Fruit fly (Drosophila melanogaster) whole organism, embryonic: ENCODE data around the gene Pebp1.
A peak's percentile ranks its signal among the peaks of the same experiment; 100 is the strongest.

Experiments used
- ATbp ChIP-seq: fragments of 200-800 bp; sonication (Bioruptor generic); optimal IDR thresholded peaks from 2 replicates; lab custom pipeline; 2017; ENCODE audit warnings: missing biosample characterization, mild to moderate bottlenecking, missing genetic modification characterization, missing genetic modification reagents
- Aef1 ChIP-seq: fragments of 200-800 bp; sonication (Bioruptor generic); IDR thresholded peaks from 3 replicates; pipeline ENCODE4 v1.3.6; 2022; ENCODE audit warnings: missing biosample characterization, missing genetic modification characterization
- CG11560 ChIP-seq: fragments of 200-800 bp; sonication (Bioruptor generic); IDR thresholded peaks from 3 replicates; pipeline ENCODE4 v1.3.6; 2022; ENCODE audit warnings: missing biosample characterization, missing genetic modification characterization
- CG12104 ChIP-seq: fragments of 200-800 bp; sonication (Bioruptor generic); optimal IDR thresholded peaks from 3 replicates; lab custom pipeline; 2016; ENCODE audit warnings: missing biosample characterization, missing genetic modification characterization
- CG12391 ChIP-seq: fragments of 200-800 bp; sonication (Bioruptor generic); optimal IDR thresholded peaks from 3 replicates; lab custom pipeline; 2018; ENCODE audit warnings: missing biosample characterization, mild to moderate bottlenecking, missing genetic modification characterization, moderate library complexity
- CG12942 ChIP-seq: fragments of 200-800 bp; sonication (Bioruptor generic); optimal IDR thresholded peaks from 3 replicates; lab custom pipeline; 2016; ENCODE audit warnings: missing biosample characterization, missing genetic modification characterization
- CG14014 ChIP-seq: fragments of 200-800 bp; sonication (Bioruptor generic); IDR thresholded peaks from 2 replicates; pipeline ENCODE4 v1.3.6; 2022; ENCODE audit warnings: missing biosample characterization, missing genetic modification characterization
- CG15696 ChIP-seq: fragments of 200-800 bp; sonication (Bioruptor generic); optimal IDR thresholded peaks from 2 replicates; lab custom pipeline; 2019; ENCODE audit warnings: missing biosample characterization, mild to moderate bottlenecking, missing genetic modification characterization, moderate library complexity
- CG17802 ChIP-seq: fragments of 200-800 bp; sonication (Bioruptor generic); optimal IDR thresholded peaks from 2 replicates; lab custom pipeline; 2018; ENCODE audit warnings: missing biosample characterization, mild to moderate bottlenecking, missing genetic modification characterization, moderate library complexity
- CG18262 ChIP-seq: fragments of 200-800 bp; optimal IDR thresholded peaks from 3 replicates; lab custom pipeline; 2019; ENCODE audit warnings: missing biosample characterization, mild to moderate bottlenecking, missing genetic modification characterization, moderate library complexity
- CG18599 ChIP-seq: fragments of 200-800 bp; sonication (Bioruptor generic); optimal IDR thresholded peaks from 3 replicates; lab custom pipeline; 2017; ENCODE audit warnings: missing biosample characterization, missing genetic modification characterization, mild to moderate bottlenecking, moderate library complexity, missing genetic modification reagents
- CG31224 ChIP-seq: fragments of 200-800 bp; sonication (Bioruptor generic); IDR thresholded peaks from 2 replicates; pipeline ENCODE4 v1.3.6; 2022; ENCODE audit warnings: missing biosample characterization, missing genetic modification characterization
- CG3281 ChIP-seq: fragments of 200-800 bp; sonication (Bioruptor generic); optimal IDR thresholded peaks from 3 replicates; lab custom pipeline; 2017; ENCODE audit warnings: missing biosample characterization, mild to moderate bottlenecking, missing genetic modification characterization
- CG3838 ChIP-seq: fragments of 200-800 bp; sonication (Bioruptor generic); optimal IDR thresholded peaks from 3 replicates; lab custom pipeline; 2016; ENCODE audit warnings: missing biosample characterization, missing genetic modification characterization
- CG3847 ChIP-seq: fragments of 200-800 bp; sonication (Bioruptor generic); IDR thresholded peaks from 2 replicates; pipeline ENCODE4 v1.3.6; 2022; ENCODE audit warnings: missing biosample characterization, missing genetic modification characterization
- CG4404 ChIP-seq: fragments of 200-800 bp; sonication (Bioruptor generic); IDR thresholded peaks from 2 replicates; pipeline ENCODE4 v1.3.6; 2022; ENCODE audit warnings: missing biosample characterization, missing genetic modification characterization
- CG4617 ChIP-seq: fragments of 200-800 bp; sonication (Bioruptor generic); optimal IDR thresholded peaks from 3 replicates; lab custom pipeline; 2016; ENCODE audit warnings: missing biosample characterization, missing genetic modification characterization, borderline replicate concordance
- CG6272 ChIP-seq: fragments of 200-800 bp; sonication (Bioruptor generic); IDR thresholded peaks from 2 replicates; pipeline ENCODE4 v1.3.6; 2022; ENCODE audit warnings: missing biosample characterization, missing genetic modification characterization
- CG6654 ChIP-seq: fragments of 200-800 bp; sonication (Bioruptor generic); optimal IDR thresholded peaks from 2 replicates; lab custom pipeline; 2017; ENCODE audit warnings: missing biosample characterization, mild to moderate bottlenecking, missing genetic modification characterization
- CG6813 ChIP-seq: fragments of 200-800 bp; sonication (Bioruptor generic); optimal IDR thresholded peaks from 2 replicates; lab custom pipeline; 2017; ENCODE audit warnings: missing biosample characterization, missing genetic modification characterization, mild to moderate bottlenecking, moderate library complexity, missing genetic modification reagents
- CG9817 ChIP-seq: fragments of 200-800 bp; sonication (Bioruptor generic); optimal IDR thresholded peaks from 2 replicates; lab custom pipeline; 2018; ENCODE audit warnings: missing biosample characterization, mild to moderate bottlenecking, missing genetic modification characterization, moderate library complexity
- Chrac-16 ChIP-seq: fragments of 200-800 bp; sonication (Bioruptor generic); optimal IDR thresholded peaks from 3 replicates; lab custom pipeline; 2016; ENCODE audit warnings: missing biosample characterization, missing genetic modification characterization
- Dbx ChIP-seq: fragments of 200-800 bp; sonication (Bioruptor generic); IDR thresholded peaks from 3 replicates; pipeline ENCODE4 v1.3.6; 2022; ENCODE audit warnings: missing biosample characterization, missing genetic modification characterization
- Gug ChIP-seq: fragments of 200-800 bp; sonication (Bioruptor generic); IDR thresholded peaks from 4 replicates; pipeline ENCODE4 v1.3.6; 2022; ENCODE audit warnings: missing biosample characterization, missing genetic modification characterization
- Poxn ChIP-seq: fragments of 200-800 bp; sonication (Bioruptor generic); IDR thresholded peaks from 2 replicates; pipeline ENCODE4 v1.3.6; 2022; ENCODE audit warnings: missing biosample characterization, missing genetic modification characterization
- Side ChIP-seq: fragments of 200-800 bp; sonication (Bioruptor generic); optimal IDR thresholded peaks from 2 replicates; lab custom pipeline; 2016; ENCODE audit warnings: missing biosample characterization, missing genetic modification characterization
- Sin3A ChIP-seq: fragments of >200 bp; optimal IDR thresholded peaks from 2 replicates; lab custom pipeline; 2018
- Sry-β ChIP-seq: fragments of 200-800 bp; sonication (Bioruptor generic); optimal IDR thresholded peaks from 2 replicates; lab custom pipeline; 2018; ENCODE audit warnings: missing biosample characterization, mild to moderate bottlenecking, missing genetic modification characterization, moderate library complexity
- Tbp ChIP-seq: fragments of >200 bp; optimal IDR thresholded peaks from 2 replicates; lab custom pipeline; 2018; ENCODE audit warnings: missing biosample characterization, missing genetic modification characterization
- ap ChIP-seq: fragments of 200-800 bp; sonication (Bioruptor generic); IDR thresholded peaks from 2 replicates; pipeline ENCODE4 v1.3.6; 2022; ENCODE audit warnings: missing biosample characterization, missing genetic modification characterization
- bowl ChIP-seq: fragments of 200-800 bp; sonication (Bioruptor generic); IDR thresholded peaks from 2 replicates; pipeline ENCODE4 v1.3.6; 2022; ENCODE audit warnings: missing biosample characterization, missing genetic modification characterization
- caup ChIP-seq: fragments of 200-800 bp; sonication (Bioruptor generic); optimal IDR thresholded peaks from 3 replicates; lab custom pipeline; 2017; ENCODE audit warnings: missing biosample characterization, mild to moderate bottlenecking, missing genetic modification characterization, moderate library complexity; ENCODE audit not compliant: severe bottlenecking
- chn ChIP-seq: fragments of 200-800 bp; sonication (Bioruptor generic); optimal IDR thresholded peaks from 2 replicates; lab custom pipeline; 2016; ENCODE audit warnings: missing biosample characterization, missing genetic modification characterization
- crc ChIP-seq: fragments of 200-800 bp; sonication (Bioruptor generic); optimal IDR thresholded peaks from 2 replicates; lab custom pipeline; 2016; ENCODE audit warnings: missing biosample characterization, missing genetic modification characterization
- gcm ChIP-seq: fragments of 200-800 bp; sonication (Bioruptor generic); optimal IDR thresholded peaks from 2 replicates; lab custom pipeline; 2019; ENCODE audit warnings: missing biosample characterization, mild to moderate bottlenecking, missing genetic modification characterization, moderate library complexity
- gcm2 ChIP-seq: fragments of 200-800 bp; sonication (Bioruptor generic); optimal IDR thresholded peaks from 2 replicates; lab custom pipeline; 2016; ENCODE audit warnings: missing biosample characterization, missing genetic modification characterization
- gsb-n ChIP-seq: fragments of 200-800 bp; sonication (Bioruptor generic); optimal IDR thresholded peaks from 3 replicates; lab custom pipeline; 2018; ENCODE audit warnings: missing biosample characterization, mild to moderate bottlenecking, missing genetic modification characterization
- gt ChIP-seq: fragments of 200-800 bp; sonication (Bioruptor generic); IDR thresholded peaks from 2 replicates; pipeline ENCODE4 v1.3.6; 2022; ENCODE audit warnings: missing biosample characterization, missing genetic modification characterization
- h ChIP-seq: fragments of >200 bp; optimal IDR thresholded peaks from 2 replicates; lab custom pipeline; 2017
- jumu ChIP-seq: fragments of 200-800 bp; sonication (Bioruptor generic); optimal IDR thresholded peaks from 3 replicates; lab custom pipeline; 2016; ENCODE audit warnings: missing biosample characterization, missing genetic modification characterization
- kni ChIP-seq: fragments of 200-800 bp; sonication (Bioruptor generic); optimal IDR thresholded peaks from 3 replicates; lab custom pipeline; 2017; ENCODE audit warnings: mild to moderate bottlenecking, missing biosample characterization, missing genetic modification reagents, missing genetic modification characterization
- pho ChIP-seq: fragments of 200-800 bp; sonication (Bioruptor generic); optimal IDR thresholded peaks from 2 replicates; lab custom pipeline; 2016; ENCODE audit warnings: missing biosample characterization, missing genetic modification characterization
- pita ChIP-seq: fragments of 200-800 bp; sonication (Bioruptor generic); optimal IDR thresholded peaks from 2 replicates; lab custom pipeline; 2017; ENCODE audit warnings: missing biosample characterization, mild to moderate bottlenecking, missing genetic modification characterization
- pros ChIP-seq: fragments of 200-800 bp; sonication (Bioruptor generic); optimal IDR thresholded peaks from 3 replicates; lab custom pipeline; 2019; ENCODE audit warnings: missing biosample characterization, mild to moderate bottlenecking, missing genetic modification characterization, moderate library complexity
- psq ChIP-seq: fragments of 200-800 bp; sonication (Bioruptor generic); optimal IDR thresholded peaks from 2 replicates; lab custom pipeline; 2017; ENCODE audit warnings: missing biosample characterization, missing genetic modification characterization
- rib ChIP-seq: fragments of 200-800 bp; sonication (Bioruptor generic); IDR thresholded peaks from 2 replicates; pipeline ENCODE4 v1.3.6; 2022; ENCODE audit warnings: missing biosample characterization, missing genetic modification characterization
- sc ChIP-seq, 3 experiments: fragments of >200 bp in 2 of 3; fragments of 200-800 bp in 1 of 3; sonication (Bioruptor generic) in 1 of 3; optimal IDR thresholded peaks; 2 replicates in 2 of 3; 3 replicates in 1 of 3; lab custom pipeline; 2017; ENCODE audit warnings: mild to moderate bottlenecking in 1 of 3, missing biosample characterization in 1 of 3, missing genetic modification characterization in 1 of 3, missing genetic modification reagents in 1 of 3
- sisA ChIP-seq: fragments of 200-800 bp; sonication (Bioruptor generic); IDR thresholded peaks from 2 replicates; pipeline ENCODE4 v1.3.6; 2022; ENCODE audit warnings: missing biosample characterization, missing genetic modification characterization
- sr ChIP-seq: fragments of 200-800 bp; sonication (Bioruptor generic); IDR thresholded peaks from 3 replicates; pipeline ENCODE4 v1.3.6; 2022; ENCODE audit warnings: missing biosample characterization, missing genetic modification characterization
- trem ChIP-seq: fragments of 200-800 bp; optimal IDR thresholded peaks from 3 replicates; lab custom pipeline; 2019; ENCODE audit warnings: missing biosample characterization, mild to moderate bottlenecking, missing genetic modification characterization, moderate library complexity
- wek ChIP-seq: fragments of 200-800 bp; sonication (Bioruptor generic); optimal IDR thresholded peaks from 3 replicates; lab custom pipeline; 2018; ENCODE audit warnings: missing biosample characterization, mild to moderate bottlenecking, missing genetic modification characterization, moderate library complexity
- zfh1 ChIP-seq: fragments of 200-800 bp; sonication (Bioruptor generic); IDR thresholded peaks from 3 replicates; pipeline ENCODE4 v1.3.6; 2022; ENCODE audit warnings: missing biosample characterization, missing genetic modification characterization

Gene Pebp1

DNA sequence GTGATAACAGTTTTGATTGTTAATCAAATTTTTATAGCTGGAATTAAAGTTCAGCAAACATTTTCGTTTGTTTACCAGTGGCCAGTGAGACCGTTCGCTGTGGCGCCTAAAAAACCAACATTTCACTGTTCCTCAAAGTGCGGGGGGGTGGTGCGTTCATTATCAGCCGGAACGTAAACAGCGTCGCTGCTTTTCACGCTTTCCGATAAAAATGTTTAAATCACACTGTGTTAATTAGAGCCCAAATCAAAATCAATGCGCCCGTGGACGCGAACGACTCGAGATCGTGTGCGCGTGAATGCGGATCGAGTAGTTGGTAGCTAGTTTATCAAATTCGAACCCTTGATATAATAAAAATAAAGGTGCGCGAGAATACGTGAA is 18.0 kb upstream of the Pebp1 start, which contains the start of gene CG34376 (continued):
- peak; percentile 33 for TF ChIP-seq Aef1
- peak; percentile 4 for TF ChIP-seq CG4617 (GFP tag; lab: Kevin White, UChicago)
- no peak for TF ChIP-seq CG17802 (tag; lab: Kevin White, UChicago)
- peak; percentile 38 for TF ChIP-seq CG3847
- TF ChIP-seq Gug (GFP tag; lab: Robert Waterston, UW) = peak; percentile 18; the same call in 1 of the 4 replicates
- TF ChIP-seq sc (optimal IDR thresholded peaks at IDR 0.05; lab: Kevin White, UChicago) = no peak
- TF ChIP-seq sc (GFP tag; optimal IDR thresholded peaks at IDR 0.05; lab: Kevin White, UChicago) = no peak
- TF ChIP-seq gsb-n (tag; lab: Kevin White, UChicago) = peak; percentile 72
- TF ChIP-seq Poxn (GFP tag; lab: Robert Waterston, UW) = no peak
- no peak for TF ChIP-seq wek (GFP tag; lab: Kevin White, UChicago)
- peak; percentile 45 for TF ChIP-seq CG6813 (GFP tag; lab: Kevin White, UChicago)
- 0 out of 3 replicates have a peak, but pooled peaks have one; percentile 36 for TF ChIP-seq sr
- no peak for TF ChIP-seq CG6272 (GFP tag; lab: Robert Waterston, UW)
- peak; percentile 25 for TF ChIP-seq ATbp (GFP tag; lab: Kevin White, UChicago)
- TF ChIP-seq CG12942 = peak; percentile 9
- peak; percentile 11 for TF ChIP-seq CG9817 (tag; lab: Kevin White, UChicago)
- peak; percentile 49 for TF ChIP-seq CG18599
- peak; percentile 71 for TF ChIP-seq zfh1 (GFP tag; lab: Robert Waterston, UW)
- TF ChIP-seq CG14014 (GFP tag; lab: Robert Waterston, UW) = peak; percentile 41
- peak; percentile 14 for TF ChIP-seq CG3838 (GFP tag; lab: Kevin White, UChicago)
- no peak for TF ChIP-seq CG15696 (tag; lab: Kevin White, UChicago)
- peak; percentile 32 for TF ChIP-seq Sin3A (lab: Kevin White, UChicago)
- TF ChIP-seq CG31224 (GFP tag; lab: Robert Waterston, UW) = peak; percentile 5; the same call in 1 of the 2 replicates
- TF ChIP-seq crc (GFP tag; lab: Kevin White, UChicago) = no peak
- 0 out of 2 replicates have a peak, but pooled peaks have one; percentile 35 for TF ChIP-seq ap (GFP tag; lab: Robert Waterston, UW)
- TF ChIP-seq pho = no peak
- no peak for TF ChIP-seq Tbp (GFP tag; lab: Kevin White, UChicago)
- TF ChIP-seq CG12104 (GFP tag; lab: Kevin White, UChicago) = peak; percentile 2
- peak; percentile 49 for TF ChIP-seq CG3281
- TF ChIP-seq rib (GFP tag; lab: Robert Waterston, UW) = no peak
- no peak for TF ChIP-seq gcm (GFP tag; lab: Kevin White, UChicago)
- TF ChIP-seq CG6654 (GFP tag; lab: Kevin White, UChicago) = no peak
- no peak for TF ChIP-seq jumu (GFP tag; lab: Kevin White, UChicago)
- TF ChIP-seq sisA = no peak; the same call in 1 of the 2 replicates
- no peak for TF ChIP-seq h
- peak; percentile 17; the same call in 1 of the 3 replicates for TF ChIP-seq CG11560 (tag; lab: Robert Waterston, UW)
- TF ChIP-seq chn (GFP tag; lab: Kevin White, UChicago) = no peak
- no peak for TF ChIP-seq pros (GFP tag; lab: Kevin White, UChicago)
- TF ChIP-seq pita (GFP tag; lab: Kevin White, UChicago) = no peak
- TF ChIP-seq Sry-β (GFP tag; lab: Kevin White, UChicago) = peak; percentile 55
- peak; percentile 57 for TF ChIP-seq trem (tag; lab: Kevin White, UChicago)
- peak; percentile 49; the same call in 1 of the 3 replicates for TF ChIP-seq Dbx (GFP tag; lab: Robert Waterston, UW)
- TF ChIP-seq Side (GFP tag; lab: Kevin White, UChicago) = no peak
- TF ChIP-seq CG18262 (tag; lab: Kevin White, UChicago) = peak; percentile 29
- TF ChIP-seq psq (GFP tag; lab: Kevin White, UChicago) = peak; percentile 85
- TF ChIP-seq gt (GFP tag; lab: Robert Waterston, UW) = no peak
- TF ChIP-seq CG12391 (tag; lab: Kevin White, UChicago) = peak; percentile 69
- no peak for TF ChIP-seq CG4404
- TF ChIP-seq caup = peak; percentile 41
- TF ChIP-seq Chrac-16 (GFP tag; lab: Kevin White, UChicago) = no peak
- TF ChIP-seq gcm2 = no peak
- TF ChIP-seq kni = peak; percentile 46
- no peak; the same call in 1 of the 2 replicates for TF ChIP-seq bowl (GFP tag; lab: Robert Waterston, UW)
